Worm (Caenorhabditis elegans): ENCODE measurements around the gene F55F10.1.

ce11 chrIV:4403870-4404269, 43.2 kb downstream of the F55F10.1 start:
- no peak for TF ChIP-seq pha-4 (tag; optimal IDR thresholded peaks at IDR 0.05)
- no peak for TF ChIP-seq mls-2 (tag; optimal IDR thresholded peaks at IDR 0.05)
